Fruit fly (Drosophila melanogaster) whole organism, embryonic: ENCODE data around the gene CG31778.

ENCODE experiments used
- Asciz ChIP-seq: fragments of 200-800 bp; sonication (Bioruptor generic); optimal IDR thresholded peaks from 2 replicates; lab custom pipeline; 2017; ENCODE audit warnings: missing biosample characterization, mild to moderate bottlenecking, missing genetic modification characterization, missing genetic modification reagents
- Atf-2 ChIP-seq: fragments of 200-800 bp; sonication (Bioruptor generic); optimal IDR thresholded peaks from 2 replicates; lab custom pipeline; 2016; ENCODE audit warnings: missing biosample characterization, missing genetic modification characterization
- B-H1 ChIP-seq: fragments of 200-800 bp; sonication (Bioruptor generic); IDR thresholded peaks from 3 replicates; pipeline ENCODE4 v1.3.6; 2022; ENCODE audit warnings: missing biosample characterization, missing genetic modification characterization
- CG10462 ChIP-seq: fragments of 200-800 bp; sonication (Bioruptor generic); optimal IDR thresholded peaks from 2 replicates; lab custom pipeline; 2016; ENCODE audit warnings: missing biosample characterization, missing genetic modification characterization
- CG11093 ChIP-seq: fragments of 200-800 bp; sonication (Bioruptor generic); IDR thresholded peaks from 3 replicates; pipeline ENCODE4 v1.3.6; 2022; ENCODE audit warnings: missing biosample characterization, missing genetic modification characterization
- CG1233 ChIP-seq: fragments of 200-800 bp; sonication (Bioruptor generic); optimal IDR thresholded peaks from 4 replicates; lab custom pipeline; 2018; ENCODE audit warnings: missing biosample characterization, mild to moderate bottlenecking, missing genetic modification characterization
- CG13123 ChIP-seq: fragments of 200-800 bp; sonication (Bioruptor generic); optimal IDR thresholded peaks from 2 replicates; lab custom pipeline; 2016; ENCODE audit warnings: missing biosample characterization, missing genetic modification characterization
- CG15073 ChIP-seq: fragments of 200-800 bp; sonication (Bioruptor generic); optimal IDR thresholded peaks from 2 replicates; lab custom pipeline; 2016; ENCODE audit warnings: missing biosample characterization, missing genetic modification characterization
- CG15514 ChIP-seq: fragments of 200-800 bp; sonication (Bioruptor generic); optimal IDR thresholded peaks from 3 replicates; lab custom pipeline; 2017; ENCODE audit warnings: missing biosample characterization, missing genetic modification characterization, mild to moderate bottlenecking, moderate library complexity, missing genetic modification reagents
- CG15601 ChIP-seq: fragments of 200-800 bp; sonication (Bioruptor generic); optimal IDR thresholded peaks from 3 replicates; lab custom pipeline; 2019; ENCODE audit warnings: missing biosample characterization, mild to moderate bottlenecking, missing genetic modification characterization, moderate library complexity
- CG1603 ChIP-seq: fragments of 200-800 bp; sonication (Bioruptor generic); optimal IDR thresholded peaks from 2 replicates; lab custom pipeline; 2019; ENCODE audit warnings: missing biosample characterization, mild to moderate bottlenecking, missing genetic modification characterization, moderate library complexity
- CG17359 ChIP-seq: fragments of 200-800 bp; sonication (Bioruptor generic); optimal IDR thresholded peaks from 3 replicates; lab custom pipeline; 2018; ENCODE audit warnings: missing biosample characterization, mild to moderate bottlenecking, missing genetic modification characterization, moderate library complexity
- CG17612 ChIP-seq: fragments of 200-800 bp; sonication (Bioruptor generic); IDR thresholded peaks from 2 replicates; pipeline ENCODE4 v1.3.6; 2022; ENCODE audit warnings: missing biosample characterization, missing genetic modification characterization
- CG2116 ChIP-seq: fragments of 200-800 bp; sonication (Bioruptor generic); optimal IDR thresholded peaks from 3 replicates; lab custom pipeline; 2018; ENCODE audit warnings: missing biosample characterization, mild to moderate bottlenecking, missing genetic modification characterization
- CG2120 ChIP-seq: fragments of 200-800 bp; sonication (Bioruptor generic); optimal IDR thresholded peaks from 3 replicates; lab custom pipeline; 2016; ENCODE audit warnings: missing biosample characterization, missing genetic modification characterization
- CG2199 ChIP-seq: fragments of 200-800 bp; sonication (Bioruptor generic); IDR thresholded peaks from 3 replicates; pipeline ENCODE4 v1.3.6; 2022; ENCODE audit warnings: missing biosample characterization, missing genetic modification characterization
- CG31365 ChIP-seq: fragments of 200-800 bp; sonication (Bioruptor generic); optimal IDR thresholded peaks from 2 replicates; lab custom pipeline; 2018; ENCODE audit warnings: missing biosample characterization, mild to moderate bottlenecking, missing genetic modification characterization
- CG3163 ChIP-seq: fragments of 200-800 bp; sonication (Bioruptor generic); optimal IDR thresholded peaks from 3 replicates; lab custom pipeline; 2016; ENCODE audit warnings: missing biosample characterization, missing genetic modification characterization
- CG32532 ChIP-seq: fragments of 200-800 bp; sonication (Bioruptor generic); IDR thresholded peaks from 2 replicates; pipeline ENCODE4 v1.3.6; 2022; ENCODE audit warnings: missing biosample characterization, missing genetic modification characterization
- CG3726 ChIP-seq: fragments of 200-800 bp; sonication (Bioruptor generic); IDR thresholded peaks from 3 replicates; pipeline ENCODE4, ENCODE4 v1.3.6; 2022; ENCODE audit warnings: missing biosample characterization, missing genetic modification characterization
- CG4424 ChIP-seq: fragments of 200-800 bp; sonication (Bioruptor generic); optimal IDR thresholded peaks from 3 replicates; lab custom pipeline; 2016; ENCODE audit warnings: missing biosample characterization, missing genetic modification characterization
- CG4820 ChIP-seq: fragments of 200-800 bp; sonication (Bioruptor generic); optimal IDR thresholded peaks from 3 replicates; lab custom pipeline; 2016; ENCODE audit warnings: missing biosample characterization, missing genetic modification characterization
- CG6854 ChIP-seq: fragments of 200-800 bp; sonication (Bioruptor generic); optimal IDR thresholded peaks from 3 replicates; lab custom pipeline; 2017; ENCODE audit warnings: missing biosample characterization, mild to moderate bottlenecking, missing genetic modification characterization
- CG7839 ChIP-seq: fragments of 200-800 bp; sonication (Bioruptor generic); optimal IDR thresholded peaks from 3 replicates; lab custom pipeline; 2018; ENCODE audit warnings: missing biosample characterization, mild to moderate bottlenecking, missing genetic modification characterization, moderate library complexity
- CG8388 ChIP-seq: fragments of 200-800 bp; sonication (Bioruptor generic); optimal IDR thresholded peaks from 2 replicates; lab custom pipeline; 2019; ENCODE audit warnings: missing biosample characterization, mild to moderate bottlenecking, missing genetic modification characterization, moderate library complexity
- CG9609 ChIP-seq: fragments of 200-800 bp; sonication (Bioruptor generic); optimal IDR thresholded peaks from 3 replicates; lab custom pipeline; 2016; ENCODE audit warnings: missing biosample characterization, missing genetic modification characterization
- Doc2 ChIP-seq: fragments of 200-800 bp; sonication (Bioruptor generic); IDR thresholded peaks from 2 replicates; pipeline ENCODE4 v1.3.6; 2022; ENCODE audit warnings: missing biosample characterization, missing genetic modification characterization
- Drgx ChIP-seq: fragments of 200-800 bp; sonication (Bioruptor generic); IDR thresholded peaks from 2 replicates; pipeline ENCODE4 v1.3.6; 2022; ENCODE audit warnings: missing biosample characterization, missing genetic modification characterization
- Jarid2 ChIP-seq: fragments of 200-800 bp; sonication (Bioruptor generic); optimal IDR thresholded peaks from 3 replicates; lab custom pipeline; 2017; ENCODE audit warnings: mild to moderate bottlenecking, missing biosample characterization, missing genetic modification reagents, missing genetic modification characterization
- MTF-1 ChIP-seq: fragments of 200-800 bp; sonication (Bioruptor generic); optimal IDR thresholded peaks from 2 replicates; lab custom pipeline; 2018; ENCODE audit warnings: missing biosample characterization, mild to moderate bottlenecking, missing genetic modification characterization, borderline replicate concordance
- Max ChIP-seq: fragments of 200-800 bp; sonication (Bioruptor generic); optimal IDR thresholded peaks from 2 replicates; lab custom pipeline; 2016; ENCODE audit warnings: missing biosample characterization, mild to moderate bottlenecking, missing genetic modification characterization
- Nf-YB ChIP-seq: fragments of 200-800 bp; sonication (Bioruptor generic); optimal IDR thresholded peaks from 3 replicates; lab custom pipeline; 2019; ENCODE audit warnings: missing biosample characterization, mild to moderate bottlenecking, missing genetic modification characterization, moderate library complexity
- Oaz ChIP-seq: fragments of 200-800 bp; sonication (Bioruptor generic); IDR thresholded peaks from 2 replicates; pipeline ENCODE4 v1.3.6; 2022; ENCODE audit warnings: missing biosample characterization, missing genetic modification characterization
- PHDP ChIP-seq: fragments of 200-800 bp; sonication (Bioruptor generic); optimal IDR thresholded peaks from 3 replicates; lab custom pipeline; 2018; ENCODE audit warnings: missing biosample characterization, mild to moderate bottlenecking, missing genetic modification characterization, moderate library complexity
- Rfx ChIP-seq: fragments of 200-800 bp; sonication (Bioruptor generic); IDR thresholded peaks from 2 replicates; pipeline ENCODE4 v1.3.6; 2022; ENCODE audit warnings: missing biosample characterization, missing genetic modification characterization
- ac ChIP-seq: fragments of 200-800 bp; sonication (Bioruptor generic); optimal IDR thresholded peaks from 3 replicates; lab custom pipeline; 2017; ENCODE audit warnings: missing biosample characterization, mild to moderate bottlenecking, missing genetic modification characterization
- bbx ChIP-seq: fragments of 200-800 bp; sonication (Bioruptor generic); IDR thresholded peaks from 2 replicates; pipeline ENCODE4 v1.3.6; 2022; ENCODE audit warnings: missing biosample characterization, missing genetic modification characterization; ENCODE audit not compliant: partially characterized antibody
- cad ChIP-seq: fragments of >200 bp; optimal IDR thresholded peaks from 2 replicates; lab custom pipeline; 2017; ENCODE audit warnings: missing biosample characterization, missing genetic modification characterization
- cas ChIP-seq: fragments of 200-800 bp; sonication (Bioruptor generic); IDR thresholded peaks from 2 replicates; pipeline ENCODE4 v1.3.6; 2022; ENCODE audit warnings: missing biosample characterization, missing genetic modification characterization
- eve ChIP-seq, 2 experiments: fragments of >200 bp; optimal IDR thresholded peaks; 2 replicates each; lab custom pipeline; 2017; ENCODE audit warnings: missing biosample characterization in 2 of 2, missing genetic modification characterization in 2 of 2
- fd102C ChIP-seq: fragments of 200-800 bp; sonication (Bioruptor generic); optimal IDR thresholded peaks from 2 replicates; lab custom pipeline; 2018; ENCODE audit warnings: missing biosample characterization, mild to moderate bottlenecking, missing genetic modification characterization, moderate library complexity
- fd96Cb ChIP-seq: fragments of 200-800 bp; sonication (Bioruptor generic); optimal IDR thresholded peaks from 2 replicates; lab custom pipeline; 2018; ENCODE audit warnings: missing biosample characterization, mild to moderate bottlenecking, missing genetic modification characterization, moderate library complexity
- gce ChIP-seq: fragments of 200-800 bp; sonication (Bioruptor generic); IDR thresholded peaks from 3 replicates; pipeline ENCODE4 v1.3.6; 2022; ENCODE audit warnings: missing biosample characterization, missing genetic modification characterization
- grau ChIP-seq: fragments of 200-800 bp; optimal IDR thresholded peaks from 3 replicates; lab custom pipeline; 2019; ENCODE audit warnings: missing biosample characterization, mild to moderate bottlenecking, missing genetic modification characterization, moderate library complexity
- hbn ChIP-seq: fragments of 200-800 bp; sonication (Bioruptor generic); IDR thresholded peaks from 2 replicates; pipeline ENCODE4 v1.3.6; 2022; ENCODE audit warnings: missing biosample characterization, missing genetic modification characterization; ENCODE audit not compliant: partially characterized antibody
- her ChIP-seq: fragments of 200-800 bp; sonication (Bioruptor generic); optimal IDR thresholded peaks from 2 replicates; lab custom pipeline; 2016; ENCODE audit warnings: missing biosample characterization, missing genetic modification characterization
- ranshi ChIP-seq: fragments of 200-800 bp; sonication (Bioruptor generic); IDR thresholded peaks from 2 replicates; pipeline ENCODE4 v1.3.6; 2022; ENCODE audit warnings: missing biosample characterization, missing genetic modification characterization
- sd ChIP-seq: fragments of 200-800 bp; sonication (Bioruptor generic); optimal IDR thresholded peaks from 3 replicates; lab custom pipeline; 2018; ENCODE audit warnings: missing biosample characterization, mild to moderate bottlenecking, missing genetic modification characterization, moderate library complexity
- tap ChIP-seq: fragments of 200-800 bp; optimal IDR thresholded peaks from 3 replicates; lab custom pipeline; 2019; ENCODE audit warnings: missing biosample characterization, mild to moderate bottlenecking, missing genetic modification characterization, moderate library complexity
- tio ChIP-seq: fragments of 200-800 bp; sonication (Bioruptor generic); optimal IDR thresholded peaks from 2 replicates; lab custom pipeline; 2017; ENCODE audit warnings: missing biosample characterization, missing genetic modification characterization, inconsistent platforms
- vnd ChIP-seq: fragments of 200-800 bp; sonication (Bioruptor generic); IDR thresholded peaks from 3 replicates; pipeline ENCODE4 v1.3.6; 2022; ENCODE audit warnings: missing biosample characterization, missing genetic modification characterization; ENCODE audit not compliant: partially characterized antibody

Gene CG31778

dm6 chr2L:3656667-3657066, 48.6 kb downstream of the CG31778 start, which contains the start of gene for:
TSS of gene for (minus strand) at chr2L:3656953.
- TF ChIP-seq CG13123 (GFP tag; lab: Kevin White, UChicago) (no peak), MTF-1 (GFP tag; lab: Kevin White, UChicago) (no peak), CG15601 (peak; percentile 16), CG31365 (no peak), CG9609 (GFP tag; lab: Kevin White, UChicago) (no peak), Doc2 (GFP tag; lab: Robert Waterston, UW) (no peak), CG15073 (GFP tag; lab: Kevin White, UChicago) (no peak), CG8388 (GFP tag; lab: Kevin White, UChicago) (no peak), Nf-YB (no peak), Max (GFP tag; lab: Kevin White, UChicago) (no peak), Asciz (no peak), fd96Cb (tag; lab: Kevin White, UChicago) (no peak), PHDP (no peak), fd102C (GFP tag; lab: Kevin White, UChicago) (no peak), tio (no peak), ac (GFP tag; lab: Kevin White, UChicago) (no peak), CG2116 (GFP tag; lab: Kevin White, UChicago) (no peak), Drgx (GFP tag; lab: Robert Waterston, UW) (no peak), her (GFP tag; lab: Kevin White, UChicago) (no peak), grau (tag; lab: Kevin White, UChicago) (no peak), CG6854 (GFP tag; lab: Kevin White, UChicago) (no peak), eve (GFP tag; optimal IDR thresholded peaks at IDR 0.05; lab: Kevin White, UChicago) (no peak), vnd (no peak), bbx (GFP tag; lab: Robert Waterston, UW) (peak; percentile 21; the same call in 1 of the 2 replicates), CG3726 (GFP tag; lab: Robert Waterston, UW) (no peak), Rfx (GFP tag; lab: Robert Waterston, UW) (peak; percentile 15; the same call in 1 of the 2 replicates), CG1603 (no peak), CG17612 (GFP tag; lab: Robert Waterston, UW) (no peak), CG4424 (GFP tag; lab: Kevin White, UChicago) (no peak), cad (GFP tag; lab: Kevin White, UChicago) (no peak), sd (tag; lab: Kevin White, UChicago) (peak; percentile 47), hbn (GFP tag; lab: Robert Waterston, UW) (no peak), CG7839 (tag; lab: Kevin White, UChicago) (no peak), CG3163 (GFP tag; lab: Kevin White, UChicago) (peak; percentile 64), CG11093 (GFP tag; lab: Robert Waterston, UW) (no peak), Jarid2 (GFP tag; lab: Kevin White, UChicago) (peak; percentile 96), tap (no peak), Oaz (GFP tag; lab: Robert Waterston, UW) (no peak), CG2120 (no peak), B-H1 (no peak), CG32532 (GFP tag; lab: Robert Waterston, UW) (peak; percentile 19; the same call in 1 of the 2 replicates), CG10462 (no peak), CG2199 (GFP tag; lab: Robert Waterston, UW) (0 out of 3 replicates have a peak, but pooled peaks have one; percentile 31), CG17359 (tag; lab: Kevin White, UChicago) (no peak), gce (no peak), Atf-2 (no peak), cas (no peak), CG15514 (GFP tag; lab: Kevin White, UChicago) (no peak), CG1233 (GFP tag; lab: Kevin White, UChicago) (no peak), ranshi (GFP tag; lab: Robert Waterston, UW) (no peak), CG4820 (no peak)
